Fruit fly (Drosophila melanogaster) whole organism, embryonic: ENCODE measurements around the gene CG11898.

Experiments used
- ATbp ChIP-seq: fragments of 200-800 bp; sonication (Bioruptor generic); optimal IDR thresholded peaks from 2 replicates; lab custom pipeline; 2017; ENCODE audit warnings: missing biosample characterization, mild to moderate bottlenecking, missing genetic modification characterization, missing genetic modification reagents
- Ada2b ChIP-seq: fragments of 200-800 bp; sonication (Bioruptor generic); IDR thresholded peaks from 2 replicates; pipeline ENCODE4 v1.3.6; 2022; ENCODE audit warnings: missing biosample characterization, missing genetic modification characterization
- B-H2 ChIP-seq: fragments of 200-800 bp; sonication (Bioruptor generic); optimal IDR thresholded peaks from 2 replicates; lab custom pipeline; 2018; ENCODE audit warnings: missing biosample characterization, mild to moderate bottlenecking, missing genetic modification characterization
- CG10147 ChIP-seq: fragments of 200-800 bp; sonication (Bioruptor generic); optimal IDR thresholded peaks from 2 replicates; lab custom pipeline; 2019; ENCODE audit warnings: missing biosample characterization, mild to moderate bottlenecking, missing genetic modification characterization, moderate library complexity
- CG11085 ChIP-seq: fragments of 200-800 bp; sonication (Bioruptor generic); IDR thresholded peaks from 2 replicates; pipeline ENCODE4 v1.3.6; 2022; ENCODE audit warnings: missing biosample characterization, missing genetic modification characterization
- CG11398 ChIP-seq: fragments of 200-800 bp; sonication (Bioruptor generic); optimal IDR thresholded peaks from 2 replicates; lab custom pipeline; 2016; ENCODE audit warnings: missing biosample characterization, missing genetic modification characterization
- CG11695 ChIP-seq: fragments of 200-800 bp; sonication (Bioruptor generic); IDR thresholded peaks from 3 replicates; pipeline ENCODE4 v1.3.6; 2022; ENCODE audit warnings: missing biosample characterization, missing genetic modification characterization
- CG12071 ChIP-seq: fragments of 200-800 bp; sonication (Bioruptor generic); optimal IDR thresholded peaks from 3 replicates; lab custom pipeline; 2018; ENCODE audit warnings: missing biosample characterization, mild to moderate bottlenecking, missing genetic modification characterization
- CG13894 ChIP-seq: fragments of 200-800 bp; sonication (Bioruptor generic); optimal IDR thresholded peaks from 3 replicates; lab custom pipeline; 2018; ENCODE audit warnings: missing biosample characterization, mild to moderate bottlenecking, missing genetic modification characterization, moderate library complexity
- CG14014 ChIP-seq: fragments of 200-800 bp; sonication (Bioruptor generic); IDR thresholded peaks from 2 replicates; pipeline ENCODE4 v1.3.6; 2022; ENCODE audit warnings: missing biosample characterization, missing genetic modification characterization
- CG14050 ChIP-seq: fragments of 200-800 bp; sonication (Bioruptor generic); IDR thresholded peaks from 3 replicates; pipeline ENCODE4 v1.3.6; 2022; ENCODE audit warnings: missing biosample characterization, missing genetic modification characterization
- CG1529 ChIP-seq: fragments of 200-800 bp; sonication (Bioruptor generic); optimal IDR thresholded peaks from 3 replicates; lab custom pipeline; 2018; ENCODE audit warnings: missing biosample characterization, missing genetic modification characterization
- CG16863 ChIP-seq: fragments of 200-800 bp; sonication (Bioruptor generic); optimal IDR thresholded peaks from 3 replicates; lab custom pipeline; 2016; ENCODE audit warnings: missing biosample characterization, missing genetic modification characterization
- CG17361 ChIP-seq: fragments of 200-800 bp; sonication (Bioruptor generic); IDR thresholded peaks from 3 replicates; pipeline ENCODE4 v1.3.6; 2022; ENCODE audit warnings: missing biosample characterization, missing genetic modification characterization
- CG2678 ChIP-seq: fragments of 200-800 bp; sonication (Bioruptor generic); optimal IDR thresholded peaks from 3 replicates; lab custom pipeline; 2019; ENCODE audit warnings: missing biosample characterization, mild to moderate bottlenecking, missing genetic modification characterization, moderate library complexity
- CG3995 ChIP-seq: fragments of 200-800 bp; sonication (Bioruptor generic); optimal IDR thresholded peaks from 3 replicates; lab custom pipeline; 2016; ENCODE audit warnings: missing biosample characterization, missing genetic modification characterization
- CG42726 ChIP-seq: fragments of 200-800 bp; sonication (Bioruptor generic); IDR thresholded peaks from 2 replicates; pipeline ENCODE4 v1.3.6; 2022; ENCODE audit warnings: missing biosample characterization, missing genetic modification characterization; ENCODE audit not compliant: partially characterized antibody
- CG4360 ChIP-seq: fragments of 200-800 bp; sonication (Bioruptor generic); IDR thresholded peaks from 2 replicates; pipeline ENCODE4 v1.3.6; 2022; ENCODE audit warnings: missing biosample characterization, missing genetic modification characterization
- CG5953 ChIP-seq: fragments of 200-800 bp; sonication (Bioruptor generic); IDR thresholded peaks from 2 replicates; pipeline ENCODE4 v1.3.6; 2022; ENCODE audit warnings: missing biosample characterization, missing genetic modification characterization
- CG8388 ChIP-seq: fragments of 200-800 bp; sonication (Bioruptor generic); optimal IDR thresholded peaks from 2 replicates; lab custom pipeline; 2019; ENCODE audit warnings: missing biosample characterization, mild to moderate bottlenecking, missing genetic modification characterization, moderate library complexity
- CG9609 ChIP-seq: fragments of 200-800 bp; sonication (Bioruptor generic); optimal IDR thresholded peaks from 3 replicates; lab custom pipeline; 2016; ENCODE audit warnings: missing biosample characterization, missing genetic modification characterization
- Eip74EF ChIP-seq, 2 experiments: fragments of 200-800 bp in 1 of 2; fragments of >200 bp in 1 of 2; sonication (Bioruptor generic) in 1 of 2; optimal IDR thresholded peaks; 2 replicates each; lab custom pipeline; 2017 to 2019; ENCODE audit warnings: missing biosample characterization in 2 of 2, missing genetic modification characterization in 2 of 2, mild to moderate bottlenecking in 1 of 2, moderate library complexity in 1 of 2
- Fer3 ChIP-seq: fragments of 200-800 bp; sonication (Bioruptor generic); optimal IDR thresholded peaks from 2 replicates; lab custom pipeline; 2018; ENCODE audit warnings: missing biosample characterization, mild to moderate bottlenecking, missing genetic modification characterization, moderate library complexity
- H2.0 ChIP-seq: fragments of 200-800 bp; sonication (Bioruptor generic); IDR thresholded peaks from 2 replicates; pipeline ENCODE4 v1.3.6; 2022; ENCODE audit warnings: missing biosample characterization, missing genetic modification characterization
- MESR4 ChIP-seq: fragments of 200-800 bp; sonication (Bioruptor generic); optimal IDR thresholded peaks from 2 replicates; lab custom pipeline; 2018; ENCODE audit warnings: missing biosample characterization, mild to moderate bottlenecking, missing genetic modification characterization, moderate library complexity
- MTF-1 ChIP-seq: fragments of 200-800 bp; sonication (Bioruptor generic); optimal IDR thresholded peaks from 2 replicates; lab custom pipeline; 2018; ENCODE audit warnings: missing biosample characterization, mild to moderate bottlenecking, missing genetic modification characterization, borderline replicate concordance
- Med ChIP-seq: fragments of 200-800 bp; sonication (Bioruptor generic); peaks from one replicate; lab custom pipeline; 2016; ENCODE audit warnings: missing biosample characterization, missing genetic modification characterization, mild to moderate bottlenecking, inconsistent platforms, moderate library complexity
- Mrtf ChIP-seq: fragments of 200-800 bp; sonication (Bioruptor generic); IDR thresholded peaks from 3 replicates; pipeline ENCODE4 v1.3.6; 2022; ENCODE audit warnings: missing biosample characterization, missing genetic modification characterization
- Oli ChIP-seq: fragments of 200-800 bp; sonication (Bioruptor generic); optimal IDR thresholded peaks from 2 replicates; lab custom pipeline; 2018; ENCODE audit warnings: missing biosample characterization, mild to moderate bottlenecking, missing genetic modification characterization, moderate library complexity
- Six4 ChIP-seq: fragments of 200-800 bp; sonication (Bioruptor generic); optimal IDR thresholded peaks from 2 replicates; lab custom pipeline; 2016; ENCODE audit warnings: missing biosample characterization, missing genetic modification characterization
- chm ChIP-seq: fragments of 200-800 bp; sonication (Bioruptor generic); IDR thresholded peaks from 2 replicates; pipeline ENCODE4 v1.3.6; 2022; ENCODE audit warnings: missing biosample characterization, missing genetic modification characterization
- ci ChIP-seq: fragments of 200-800 bp; sonication (Bioruptor generic); IDR thresholded peaks from 3 replicates; pipeline ENCODE4 v1.3.6; 2022; ENCODE audit warnings: missing biosample characterization, missing genetic modification characterization
- gce ChIP-seq: fragments of 200-800 bp; sonication (Bioruptor generic); IDR thresholded peaks from 3 replicates; pipeline ENCODE4 v1.3.6; 2022; ENCODE audit warnings: missing biosample characterization, missing genetic modification characterization
- grau ChIP-seq: fragments of 200-800 bp; optimal IDR thresholded peaks from 3 replicates; lab custom pipeline; 2019; ENCODE audit warnings: missing biosample characterization, mild to moderate bottlenecking, missing genetic modification characterization, moderate library complexity
- kay ChIP-seq: fragments of 200-800 bp; sonication (Bioruptor generic); optimal IDR thresholded peaks from 2 replicates; lab custom pipeline; 2016; ENCODE audit warnings: missing biosample characterization, missing genetic modification characterization
- lilli ChIP-seq: fragments of 200-800 bp; sonication (Bioruptor generic); optimal IDR thresholded peaks from 3 replicates; lab custom pipeline; 2016; ENCODE audit warnings: missing biosample characterization, missing genetic modification characterization
- lov ChIP-seq, 2 experiments: fragments of 200-800 bp in 1 of 2; fragments of >200 bp in 1 of 2; sonication (Bioruptor generic) in 1 of 2; IDR thresholded peaks in 1 of 2; optimal IDR thresholded peaks in 1 of 2; 2 replicates in 1 of 2; 3 replicates in 1 of 2; pipeline versions ENCODE4 v1.3.6 to Lab custom; 2017 to 2022; ENCODE audit warnings: missing biosample characterization in 1 of 2, missing genetic modification characterization in 1 of 2
- mam ChIP-seq: fragments of 200-800 bp; sonication (Bioruptor generic); optimal IDR thresholded peaks from 3 replicates; lab custom pipeline; 2016; ENCODE audit warnings: missing biosample characterization, missing genetic modification characterization
- pfk ChIP-seq: fragments of 200-800 bp; sonication (Bioruptor generic); optimal IDR thresholded peaks from 2 replicates; lab custom pipeline; 2018; ENCODE audit warnings: missing biosample characterization, mild to moderate bottlenecking, missing genetic modification characterization, moderate library complexity
- pzg ChIP-seq: fragments of 200-800 bp; sonication (Bioruptor generic); optimal IDR thresholded peaks from 3 replicates; lab custom pipeline; 2018; ENCODE audit warnings: missing biosample characterization, mild to moderate bottlenecking, missing genetic modification characterization, moderate library complexity
- sug ChIP-seq: fragments of 200-800 bp; optimal IDR thresholded peaks from 2 replicates; lab custom pipeline; 2019; ENCODE audit warnings: missing biosample characterization, mild to moderate bottlenecking, missing genetic modification characterization, moderate library complexity
- ttk ChIP-seq: fragments of 200-800 bp; sonication (Bioruptor generic); IDR thresholded peaks from 2 replicates; pipeline ENCODE4 v2.1.2; 2022; ENCODE audit warnings: missing biosample characterization, missing genetic modification characterization
- vvl ChIP-seq: fragments of 200-800 bp; sonication (Bioruptor generic); IDR thresholded peaks from 2 replicates; pipeline ENCODE4 v1.3.6; 2022; ENCODE audit warnings: missing biosample characterization, missing genetic modification characterization
- wek ChIP-seq: fragments of 200-800 bp; sonication (Bioruptor generic); optimal IDR thresholded peaks from 3 replicates; lab custom pipeline; 2018; ENCODE audit warnings: missing biosample characterization, mild to moderate bottlenecking, missing genetic modification characterization, moderate library complexity
- wor ChIP-seq: fragments of 200-800 bp; sonication (Bioruptor generic); IDR thresholded peaks from 2 replicates; pipeline ENCODE4 v1.3.6; 2022; ENCODE audit warnings: missing biosample characterization, missing genetic modification characterization

The CG11898 gene

dm6 chr3R:29151621-29152092 lies 13.8 kb upstream of the CG11898 start, which contains the start of gene eIF2D (continued):
- TF ChIP-seq lov (optimal IDR thresholded peaks at IDR 0.05; lab: Kevin White, UChicago) (no peak), lov (GFP tag; IDR thresholded peaks at IDR 0.05; lab: Robert Waterston, UW) (0 out of 3 replicates have a peak, but pooled peaks have one; percentile 4), Six4 (GFP tag; lab: Kevin White, UChicago) (peak; percentile 51), CG14014 (GFP tag; lab: Robert Waterston, UW) (peak; percentile 53; the same call in 1 of the 2 replicates), chm (GFP tag; lab: Robert Waterston, UW) (peak; percentile 72), kay (GFP tag; lab: Kevin White, UChicago) (no peak), pfk (GFP tag; lab: Kevin White, UChicago) (no peak), ATbp (GFP tag; lab: Kevin White, UChicago) (peak; percentile 36), CG10147 (GFP tag; lab: Kevin White, UChicago) (peak; percentile 57), Ada2b (GFP tag; lab: Robert Waterston, UW) (peak; percentile 57; the same call in 1 of the 2 replicates), Med (GFP tag; lab: Kevin White, UChicago) (peak; percentile 87), CG2678 (tag; lab: Kevin White, UChicago) (peak; percentile 74), pzg (peak; percentile 30), gce (GFP tag; lab: Robert Waterston, UW) (0 out of 3 replicates have a peak, but pooled peaks have one; percentile 9), vvl (GFP tag; lab: Robert Waterston, UW) (peak; percentile 86), wek (GFP tag; lab: Kevin White, UChicago) (peak; percentile 83), Eip74EF (GFP tag; optimal IDR thresholded peaks at IDR 0.05; lab: Kevin White, UChicago) (peak in 1 of 2 experiments; percentile 63), CG13894 (tag; lab: Kevin White, UChicago) (peak; percentile 26), CG16863 (GFP tag; lab: Kevin White, UChicago) (peak; percentile 50), CG11085 (GFP tag; lab: Robert Waterston, UW) (no peak), ci (GFP tag; lab: Robert Waterston, UW) (peak; percentile 81; the same call in 2 of the 3 replicates), ttk (GFP tag; lab: Robert Waterston, UW) (peak; percentile 62), wor (GFP tag; lab: Robert Waterston, UW) (peak; percentile 19; the same call in 1 of the 2 replicates), Oli (tag; lab: Kevin White, UChicago) (peak; percentile 49), CG11695 (peak; percentile 78), CG42726 (GFP tag; lab: Robert Waterston, UW) (no peak), sug (tag; lab: Kevin White, UChicago) (peak; percentile 51), mam (GFP tag; lab: Kevin White, UChicago) (peak; percentile 45), CG8388 (peak; percentile 45), Mrtf (peak; percentile 61; the same call in 1 of the 3 replicates), CG1529 (GFP tag; lab: Kevin White, UChicago) (peak; percentile 19), CG17361 (peak; percentile 77), H2.0 (GFP tag; lab: Robert Waterston, UW) (peak; percentile 44; the same call in 1 of the 2 replicates), CG4360 (GFP tag; lab: Robert Waterston, UW) (0 out of 2 replicates have a peak, but pooled peaks have one; percentile 34), grau (peak; percentile 69), CG14050 (GFP tag; lab: Robert Waterston, UW) (peak; percentile 15; the same call in 1 of the 3 replicates), MESR4 (GFP tag; lab: Kevin White, UChicago) (peak; percentile 68), CG5953 (GFP tag; lab: Robert Waterston, UW) (peak; percentile 47; the same call in 1 of the 2 replicates), CG11398 (GFP tag; lab: Kevin White, UChicago) (no peak), CG12071 (no peak), lilli (GFP tag; lab: Kevin White, UChicago) (peak; percentile 55), CG9609 (GFP tag; lab: Kevin White, UChicago) (no peak), CG3995 (GFP tag; lab: Kevin White, UChicago) (no peak), MTF-1 (GFP tag; lab: Kevin White, UChicago) (peak; percentile 8), B-H2 (GFP tag; lab: Kevin White, UChicago) (peak; percentile 46), Fer3 (peak; percentile 60)
